Fruit fly (Drosophila melanogaster) whole organism, adult: Measurements from ENCODE around the gene CG31926.

Experiments used
- CG14711 ChIP-seq: fragments of 200-800 bp; sonication (Bioruptor generic); optimal IDR thresholded peaks from 2 replicates; lab custom pipeline; 2018; ENCODE audit warnings: missing biosample characterization, mild to moderate bottlenecking, missing genetic modification characterization, moderate library complexity
- CG1620 ChIP-seq: fragments of 200-800 bp; sonication (Bioruptor generic); optimal IDR thresholded peaks from 2 replicates; lab custom pipeline; 2016; ENCODE audit warnings: missing biosample characterization, missing genetic modification characterization
- CG7045 ChIP-seq: fragments of 200-800 bp; sonication (Bioruptor generic); optimal IDR thresholded peaks from 2 replicates; lab custom pipeline; 2017; ENCODE audit warnings: missing biosample characterization, mild to moderate bottlenecking, missing genetic modification characterization
- CG7101 ChIP-seq: fragments of 200-800 bp; sonication (Bioruptor generic); optimal IDR thresholded peaks from 2 replicates; lab custom pipeline; 2018; ENCODE audit warnings: missing biosample characterization, mild to moderate bottlenecking, missing genetic modification characterization, moderate library complexity
- Clk ChIP-seq: fragments of 200-800 bp; sonication (Bioruptor generic); optimal IDR thresholded peaks from 2 replicates; lab custom pipeline; 2017; ENCODE audit warnings: missing biosample characterization, missing genetic modification characterization
- Crg-1 ChIP-seq: fragments of 200-800 bp; sonication (Bioruptor generic); optimal IDR thresholded peaks from 2 replicates; lab custom pipeline; 2016; ENCODE audit warnings: missing biosample characterization, missing genetic modification characterization
- Hr96 ChIP-seq: fragments of 200-800 bp; sonication (Bioruptor generic); optimal IDR thresholded peaks from 2 replicates; lab custom pipeline; 2016; ENCODE audit warnings: missing biosample characterization, missing genetic modification characterization
- Mnt ChIP-seq: fragments of 200-800 bp; sonication (Bioruptor generic); optimal IDR thresholded peaks from 2 replicates; lab custom pipeline; 2016; ENCODE audit warnings: missing biosample characterization, mild to moderate bottlenecking, missing genetic modification characterization
- bab1 ChIP-seq: fragments of 200-800 bp; sonication (Bioruptor generic); optimal IDR thresholded peaks from 3 replicates; lab custom pipeline; 2019; ENCODE audit warnings: missing biosample characterization, mild to moderate bottlenecking, missing genetic modification characterization, moderate library complexity
- cic ChIP-seq: fragments of 200-800 bp; sonication (Bioruptor generic); optimal IDR thresholded peaks from 2 replicates; lab custom pipeline; 2017; ENCODE audit warnings: missing biosample characterization, mild to moderate bottlenecking, missing genetic modification characterization, moderate library complexity
- kay ChIP-seq: fragments of 200-800 bp; sonication (Bioruptor generic); peaks from one replicate; lab custom pipeline; 2016; ENCODE audit warnings: missing biosample characterization, missing genetic modification characterization, borderline replicate concordance
- ovo ChIP-seq: fragments of 200-800 bp; sonication (Bioruptor generic); optimal IDR thresholded peaks from 2 replicates; lab custom pipeline; 2016; ENCODE audit warnings: missing biosample characterization, missing genetic modification characterization
- toe ChIP-seq: fragments of 200-800 bp; sonication (Bioruptor generic); optimal IDR thresholded peaks from 2 replicates; lab custom pipeline; 2016; ENCODE audit warnings: missing biosample characterization, missing genetic modification characterization

DNA sequence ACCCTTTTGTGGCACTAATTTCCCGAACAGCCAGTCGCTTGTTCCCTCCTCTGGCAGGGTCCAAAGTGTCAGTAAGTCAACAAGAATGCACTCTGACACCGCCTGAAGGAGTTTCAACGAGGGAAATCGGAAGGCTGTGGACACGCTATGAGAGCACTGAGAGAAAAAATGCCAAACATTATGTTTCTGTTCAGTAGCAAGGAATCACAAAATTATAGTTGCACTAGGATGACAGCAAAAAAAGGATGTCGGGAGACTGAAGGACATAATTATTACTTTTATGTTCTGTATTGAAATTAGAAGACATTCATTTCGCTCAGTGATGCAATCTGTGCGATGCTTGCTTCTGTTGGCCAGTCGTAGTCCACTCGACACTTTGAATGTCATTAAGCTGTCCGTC lies 14.5 kb downstream of the CG31926 start:
- TF ChIP-seq kay (GFP tag; lab: Kevin White, UChicago) (no peak), bab1 (no peak), Hr96 (GFP tag; lab: Kevin White, UChicago) (no peak), CG7101 (tag; lab: Kevin White, UChicago) (no peak), cic (GFP tag; lab: Kevin White, UChicago) (no peak), ovo (GFP tag; lab: Kevin White, UChicago) (no peak), Mnt (no peak), Crg-1 (GFP tag; lab: Kevin White, UChicago) (no peak), CG14711 (tag; lab: Kevin White, UChicago) (no peak), Clk (GFP tag; lab: Kevin White, UChicago) (no peak), CG1620 (GFP tag; lab: Kevin White, UChicago) (no peak), CG7045 (GFP tag; lab: Kevin White, UChicago) (no peak), toe (GFP tag; lab: Kevin White, UChicago) (no peak)
